ENCODE assay signal across 3 worm cellular contexts in the genomic region with DNA sequence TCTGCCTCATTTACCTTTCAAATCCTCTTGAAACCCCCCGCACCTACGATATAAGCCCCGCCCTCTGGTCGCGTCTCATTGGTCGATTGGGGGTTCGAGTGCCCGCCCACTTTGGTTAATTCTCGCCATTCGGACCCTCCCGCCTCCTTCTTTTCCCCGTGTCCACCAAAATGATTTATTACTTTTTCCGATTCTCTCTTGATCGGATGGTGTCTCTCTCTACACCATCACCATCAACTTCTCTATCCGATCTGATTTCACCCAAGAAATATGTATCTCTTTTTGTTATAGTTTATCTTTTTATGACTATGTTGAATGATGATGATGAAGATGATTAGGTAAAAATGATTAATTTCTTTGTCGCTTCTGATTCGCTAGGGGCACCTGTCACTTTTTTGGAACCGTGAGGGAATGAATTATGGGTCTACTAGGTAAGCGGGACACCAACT.
TF ChIP-seq lines count a peak whose summit lies in the region.

No protein-coding gene starts in this region.

TF ChIP-seq in whole organism, L1 larva, 84 proteins besides CTCF, POLR2A, EP300 and RAD21 (continued from another document):
- no peak for TF ChIP-seq ces-1 (GFP tag; optimal IDR thresholded peaks at IDR 0.05; lab: Kevin White, UChicago)
- no peak for TF ChIP-seq unc-130 (tag; optimal IDR thresholded peaks at IDR 0.05; lab: Kevin White, UChicago)
- peak; percentile 56 for TF ChIP-seq nhr-71 (tag; optimal IDR thresholded peaks at IDR 0.05; lab: Kevin White, UChicago)
- peak; percentile 63 to 69 for TF ChIP-seq lsy-2 (tag; optimal IDR thresholded peaks at IDR 0.05; lab: Kevin White, UChicago)
- no peak for TF ChIP-seq xbp-1 (tag; optimal IDR thresholded peaks at IDR 0.05; lab: Kevin White, UChicago)
- peak; percentile 16 for TF ChIP-seq swsn-7 (tag; optimal IDR thresholded peaks at IDR 0.05; lab: Kevin White, UChicago)
- TF ChIP-seq nhr-90 (tag; optimal IDR thresholded peaks at IDR 0.05; lab: Kevin White, UChicago; ENCODE audit: poor library complexity): peak; percentile 19
TF ChIP-seq in whole organism, L1 larva: peak in this region for 13.

TF ChIP-seq in whole organism, L2 larva, 48 proteins besides CTCF, POLR2A, EP300 and RAD21 (continued from another document):
- TF ChIP-seq nhr-25 (tag; optimal IDR thresholded peaks at IDR 0.05; lab: Kevin White, UChicago) (peak; percentile 15), nhr-21 (tag; optimal IDR thresholded peaks at IDR 0.05; lab: Kevin White, UChicago) (no peak), ZK546.5 (tag; optimal IDR thresholded peaks at IDR 0.05; lab: Kevin White, UChicago) (no peak), sem-4 (tag; optimal IDR thresholded peaks at IDR 0.05; lab: Kevin White, UChicago) (no peak), mab-5 (tag; optimal IDR thresholded peaks at IDR 0.05; lab: Kevin White, UChicago) (peak; percentile 97), skn-1 (tag; optimal IDR thresholded peaks at IDR 0.05; lab: Kevin White, UChicago) (no peak), snpc-4 (tag; optimal IDR thresholded peaks at IDR 0.05; lab: Kevin White, UChicago) (no peak), ztf-4 (tag; optimal IDR thresholded peaks at IDR 0.05; lab: Kevin White, UChicago) (peak; percentile 8), peb-1 (tag; optimal IDR thresholded peaks at IDR 0.05; lab: Kevin White, UChicago) (no peak), lin-39 (tag; optimal IDR thresholded peaks at IDR 0.05; lab: Kevin White, UChicago) (no peak), Y55F3AM.14 (GFP tag; optimal IDR thresholded peaks at IDR 0.05; lab: Kevin White, UChicago) (peak; percentile 30), C34F6.9 (tag; optimal IDR thresholded peaks at IDR 0.05; lab: Kevin White, UChicago) (no peak), nhr-11 (tag; optimal IDR thresholded peaks at IDR 0.05; lab: Kevin White, UChicago) (no peak), R02D3.7 (tag; optimal IDR thresholded peaks at IDR 0.05; lab: Kevin White, UChicago) (no peak), mbf-1 (tag; optimal IDR thresholded peaks at IDR 0.05; lab: Kevin White, UChicago) (no peak), unc-55 (GFP tag; optimal IDR thresholded peaks at IDR 0.05; lab: Kevin White, UChicago) (peak; percentile 64), nhr-6 (tag; optimal IDR thresholded peaks at IDR 0.05; lab: Kevin White, UChicago) (no peak), lsy-2 (tag; optimal IDR thresholded peaks at IDR 0.05; lab: Kevin White, UChicago) (peak; percentile 35 to 78), lin-13 (GFP tag; optimal IDR thresholded peaks at IDR 0.05; lab: Kevin White, UChicago) (no peak), mdl-1 (tag; optimal IDR thresholded peaks at IDR 0.05; lab: Kevin White, UChicago) (no peak), ceh-82 (tag; optimal IDR thresholded peaks at IDR 0.05; lab: Kevin White, UChicago) (no peak), gmeb-1 (tag; optimal IDR thresholded peaks at IDR 0.05; lab: Kevin White, UChicago) (no peak), elt-1 (tag; optimal IDR thresholded peaks at IDR 0.05; lab: Kevin White, UChicago) (no peak), unc-39 (tag; optimal IDR thresholded peaks at IDR 0.05; lab: Kevin White, UChicago) (no peak), ztf-11 (tag; optimal IDR thresholded peaks at IDR 0.05; lab: Kevin White, UChicago) (no peak), egl-27 (tag; optimal IDR thresholded peaks at IDR 0.05; lab: Kevin White, UChicago) (no peak), fos-1 (tag; optimal IDR thresholded peaks at IDR 0.05; lab: Kevin White, UChicago) (no peak), elt-3 (tag; optimal IDR thresholded peaks at IDR 0.05; lab: Kevin White, UChicago) (no peak), sma-9 (GFP tag; optimal IDR thresholded peaks at IDR 0.05; lab: Kevin White, UChicago) (peak; percentile 14), sma-9 (tag; optimal IDR thresholded peaks at IDR 0.05; lab: Kevin White, UChicago) (no peak), blmp-1 (tag; optimal IDR thresholded peaks at IDR 0.05; lab: Kevin White, UChicago; ENCODE audit: insufficient read depth) (no peak), nhr-77 (tag; optimal IDR thresholded peaks at IDR 0.05; lab: Kevin White, UChicago) (no peak), F13H6.1 (tag; optimal IDR thresholded peaks at IDR 0.05; lab: Kevin White, UChicago) (no peak), alr-1 (tag; optimal IDR thresholded peaks at IDR 0.05; lab: Kevin White, UChicago) (no peak), ama-1 (optimal IDR thresholded peaks at IDR 0.05; lab: Kevin White, UChicago) (no peak), nhr-23 (tag; optimal IDR thresholded peaks at IDR 0.05; lab: Kevin White, UChicago) (no peak), lin-11 (tag; optimal IDR thresholded peaks at IDR 0.05; lab: Kevin White, UChicago) (no peak), nhr-12 (tag; optimal IDR thresholded peaks at IDR 0.05; lab: Kevin White, UChicago) (no peak)

TF ChIP-seq in whole organism, late embryonic, 69 proteins besides CTCF, POLR2A, EP300 and RAD21 (continued from another document):
- TF ChIP-seq Y22D7AL.16 (tag; optimal IDR thresholded peaks at IDR 0.05; lab: Kevin White, UChicago) (no peak), ceh-31 (tag; optimal IDR thresholded peaks at IDR 0.05; lab: Kevin White, UChicago) (no peak), ama-1 (optimal IDR thresholded peaks at IDR 0.05; lab: Kevin White, UChicago) (no peak), pqm-1 (tag; optimal IDR thresholded peaks at IDR 0.05; lab: Kevin White, UChicago) (no peak), ahr-1 (tag; optimal IDR thresholded peaks at IDR 0.05; lab: Kevin White, UChicago) (no peak), rnt-1 (tag; optimal IDR thresholded peaks at IDR 0.05; lab: Kevin White, UChicago) (peak; percentile 7), K02D7.2 (tag; optimal IDR thresholded peaks at IDR 0.05; lab: Kevin White, UChicago) (no peak), pag-3 (tag; optimal IDR thresholded peaks at IDR 0.05; lab: Kevin White, UChicago; ENCODE audit: borderline replicate concordance) (no peak), unc-3 (GFP tag; conservative IDR thresholded peaks at IDR 0.05; lab: Robert Waterston, UW) (0 out of 2 replicates have a peak, but pooled peaks have one; percentile 13), unc-3 (tag; optimal IDR thresholded peaks at IDR 0.05; lab: Kevin White, UChicago) (no peak), ceh-6 (GFP tag; optimal IDR thresholded peaks at IDR 0.05; lab: Kevin White, UChicago) (no peak), ceh-45 (GFP tag; IDR thresholded peaks at IDR 0.05; lab: Robert Waterston, UW) (no peak), hlh-8 (tag; optimal IDR thresholded peaks at IDR 0.05; lab: Kevin White, UChicago) (no peak), pha-4 (tag; optimal IDR thresholded peaks at IDR 0.05; lab: Kevin White, UChicago) (no peak)
